Fruit fly (Drosophila melanogaster) whole organism, pupa: ENCODE results near the gene CG18480.

Experiments used
- CG10348 ChIP-seq: fragments of 200-800 bp; sonication (Bioruptor generic); IDR thresholded peaks from 2 replicates; pipeline ENCODE4 v1.3.6; 2022; ENCODE audit warnings: missing biosample characterization, missing genetic modification characterization
- CG12605 ChIP-seq: fragments of 200-800 bp; sonication (Bioruptor generic); IDR thresholded peaks from 2 replicates; pipeline ENCODE4 v1.3.6; 2022; ENCODE audit warnings: missing biosample characterization, missing genetic modification characterization
- CG13204 ChIP-seq: fragments of 200-800 bp; sonication (Bioruptor generic); optimal IDR thresholded peaks from 2 replicates; lab custom pipeline; 2018; ENCODE audit warnings: missing biosample characterization, mild to moderate bottlenecking, missing genetic modification characterization, moderate library complexity
- CG14655 ChIP-seq: fragments of 200-800 bp; sonication (Bioruptor generic); optimal IDR thresholded peaks from 3 replicates; lab custom pipeline; 2017; ENCODE audit warnings: mild to moderate bottlenecking, missing biosample characterization, missing genetic modification reagents, missing genetic modification characterization
- CG15710 ChIP-seq: fragments of 200-800 bp; sonication (Bioruptor generic); optimal IDR thresholded peaks from 2 replicates; lab custom pipeline; 2018; ENCODE audit warnings: missing biosample characterization, mild to moderate bottlenecking, missing genetic modification characterization, moderate library complexity
- CG17806 ChIP-seq: fragments of 200-800 bp; sonication (Bioruptor generic); optimal IDR thresholded peaks from 2 replicates; lab custom pipeline; 2018; ENCODE audit warnings: missing biosample characterization, mild to moderate bottlenecking, missing genetic modification characterization, moderate library complexity
- CG32121 ChIP-seq: fragments of 200-800 bp; sonication (Bioruptor generic); IDR thresholded peaks from 2 replicates; pipeline ENCODE4 v1.3.6; 2022; ENCODE audit warnings: missing biosample characterization, missing genetic modification characterization
- CG34367 ChIP-seq: fragments of 200-800 bp; sonication (Bioruptor generic); optimal IDR thresholded peaks from 2 replicates; lab custom pipeline; 2018; ENCODE audit warnings: missing biosample characterization, mild to moderate bottlenecking, missing genetic modification characterization
- CG4496 ChIP-seq: fragments of 200-800 bp; sonication (Bioruptor generic); IDR thresholded peaks from 3 replicates; pipeline ENCODE4 v1.3.6; 2022; ENCODE audit warnings: missing biosample characterization, missing genetic modification characterization
- CG8159 ChIP-seq: fragments of 200-800 bp; sonication (Bioruptor generic); optimal IDR thresholded peaks from 3 replicates; lab custom pipeline; 2018; ENCODE audit warnings: missing biosample characterization, mild to moderate bottlenecking, missing genetic modification characterization, moderate library complexity
- CG8301 ChIP-seq: fragments of 200-800 bp; sonication (Bioruptor generic); optimal IDR thresholded peaks from 2 replicates; lab custom pipeline; 2018; ENCODE audit warnings: missing biosample characterization, mild to moderate bottlenecking, missing genetic modification characterization
- CG9948 ChIP-seq: fragments of 200-800 bp; sonication (Bioruptor generic); optimal IDR thresholded peaks from 2 replicates; lab custom pipeline; 2018; ENCODE audit warnings: missing biosample characterization, mild to moderate bottlenecking, missing genetic modification characterization, moderate library complexity
- D1 ChIP-seq: fragments of 200-800 bp; sonication (Bioruptor generic); optimal IDR thresholded peaks from 2 replicates; lab custom pipeline; 2018; ENCODE audit warnings: missing biosample characterization, mild to moderate bottlenecking, missing genetic modification characterization, moderate library complexity
- EcR ChIP-seq: fragments of 200-800 bp; sonication (Bioruptor generic); optimal IDR thresholded peaks from 3 replicates; lab custom pipeline; 2019; ENCODE audit warnings: missing biosample characterization, missing genetic modification characterization, mild to moderate bottlenecking, moderate library complexity, missing genetic modification reagents
- Ets98B ChIP-seq: fragments of 200-800 bp; sonication (Bioruptor generic); IDR thresholded peaks from 2 replicates; pipeline ENCODE4 v1.3.6; 2022; ENCODE audit warnings: missing biosample characterization, missing genetic modification characterization
- Pif1A ChIP-seq: fragments of 200-800 bp; sonication (Bioruptor generic); optimal IDR thresholded peaks from 3 replicates; lab custom pipeline; 2016; ENCODE audit warnings: missing biosample characterization, missing genetic modification characterization
- Pif1B ChIP-seq: fragments of 200-800 bp; sonication (Bioruptor generic); optimal IDR thresholded peaks from 3 replicates; lab custom pipeline; 2016; ENCODE audit warnings: missing biosample characterization, missing genetic modification characterization
- Snoo ChIP-seq: fragments of 200-800 bp; sonication (Bioruptor generic); optimal IDR thresholded peaks from 3 replicates; lab custom pipeline; 2017; ENCODE audit warnings: missing biosample characterization, mild to moderate bottlenecking, missing genetic modification characterization, inconsistent platforms
- fd96Ca ChIP-seq: fragments of 200-800 bp; sonication (Bioruptor generic); IDR thresholded peaks from 3 replicates; pipeline ENCODE4 v1.3.6; 2022; ENCODE audit warnings: missing biosample characterization, missing genetic modification characterization
- gl ChIP-seq: fragments of 200-800 bp; sonication (Bioruptor generic); optimal IDR thresholded peaks from 2 replicates; lab custom pipeline; 2018; ENCODE audit warnings: missing biosample characterization, mild to moderate bottlenecking, missing genetic modification characterization
- rn ChIP-seq: fragments of 200-800 bp; sonication (Bioruptor generic); IDR thresholded peaks from 2 replicates; pipeline ENCODE4 v1.3.6; 2022; ENCODE audit warnings: missing biosample characterization, missing genetic modification characterization

Gene CG18480

DNA sequence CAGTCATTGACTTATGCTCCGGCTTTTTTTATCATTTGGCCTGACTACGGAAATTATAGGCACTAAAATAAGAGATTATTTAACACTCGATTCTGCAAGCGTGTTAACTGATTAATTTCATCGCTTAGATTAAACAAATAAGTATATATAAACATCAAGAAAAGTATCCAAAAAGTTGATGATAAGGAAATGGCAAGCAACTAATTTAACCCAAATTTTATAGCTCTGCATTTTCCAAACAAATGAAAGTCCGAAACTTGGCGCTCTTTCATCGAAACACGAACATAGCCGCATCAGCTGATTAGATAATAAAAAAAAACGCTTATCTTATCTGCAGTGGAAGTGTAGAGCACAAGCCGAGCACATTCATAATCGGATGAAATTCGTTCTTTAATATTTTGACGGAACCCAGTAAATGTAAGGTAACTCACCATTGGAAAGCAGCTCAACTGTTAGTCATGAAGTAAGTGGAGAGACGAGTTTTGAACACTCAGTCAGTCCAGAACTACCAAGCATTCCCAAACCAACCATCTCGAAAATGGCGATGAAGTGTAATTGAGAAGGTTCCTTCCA, at the start of gene CG18480:
TSS of gene CG18480 (plus strand) at position 407 of the 573 bp plus-strand sequence.
- TF ChIP-seq fd96Ca (GFP tag; lab: Robert Waterston, UW) (no peak), CG17806 (no peak), CG8301 (tag; lab: Kevin White, UChicago) (no peak), CG8159 (tag; lab: Kevin White, UChicago) (no peak), rn (GFP tag; lab: Robert Waterston, UW) (no peak), CG13204 (GFP tag; lab: Kevin White, UChicago) (no peak), CG10348 (GFP tag; lab: Robert Waterston, UW) (no peak), CG12605 (GFP tag; lab: Robert Waterston, UW) (no peak), CG15710 (tag; lab: Kevin White, UChicago) (no peak), Pif1A (GFP tag; lab: Kevin White, UChicago) (no peak), gl (tag; lab: Kevin White, UChicago) (no peak)
- TF ChIP-seq, all 21 proteins: peak for 0

DNA sequence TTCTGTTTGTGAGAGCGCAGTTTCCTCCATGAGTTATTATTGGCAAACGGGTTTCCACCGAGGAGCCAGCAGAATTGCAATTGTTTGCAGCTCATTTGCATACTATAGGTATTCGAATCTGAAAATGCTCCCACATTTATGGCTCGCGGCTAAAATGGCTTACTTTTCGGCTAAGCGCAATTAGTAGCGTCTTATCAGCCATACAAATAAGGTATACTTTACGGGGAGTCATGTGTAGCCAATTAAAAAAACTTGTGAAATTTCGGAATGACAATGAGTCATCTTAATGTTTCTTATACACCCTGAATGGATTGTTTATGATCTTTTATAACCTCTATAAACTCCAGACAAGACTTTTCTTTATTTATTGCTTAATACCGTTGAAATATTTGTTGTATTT, 20.7 kb upstream of the CG18480 start:
- TF ChIP-seq CG9948 (tag; lab: Kevin White, UChicago) = no peak
- no peak for TF ChIP-seq CG34367 (tag; lab: Kevin White, UChicago)
- TF ChIP-seq CG14655 (GFP tag; lab: Kevin White, UChicago) = no peak
- no peak for TF ChIP-seq CG15710 (tag; lab: Kevin White, UChicago)
- no peak for TF ChIP-seq gl (tag; lab: Kevin White, UChicago)
- TF ChIP-seq rn (GFP tag; lab: Robert Waterston, UW) = no peak
- TF ChIP-seq CG8301 (tag; lab: Kevin White, UChicago) = no peak
- TF ChIP-seq CG17806 = no peak
- TF ChIP-seq Pif1A (GFP tag; lab: Kevin White, UChicago) = no peak
- TF ChIP-seq CG8159 (tag; lab: Kevin White, UChicago) = no peak
- TF ChIP-seq EcR (GFP tag; lab: Kevin White, UChicago) = no peak
- TF ChIP-seq CG10348 (GFP tag; lab: Robert Waterston, UW) = no peak
- TF ChIP-seq D1 = no peak
- TF ChIP-seq CG12605 (GFP tag; lab: Robert Waterston, UW) = no peak
- no peak for TF ChIP-seq Ets98B (GFP tag; lab: Robert Waterston, UW)
- TF ChIP-seq CG13204 (GFP tag; lab: Kevin White, UChicago) = no peak
- TF ChIP-seq, all 21 proteins: peak for 0

dm6 chr2L:15611669-15612308, 18.0 kb upstream of the CG18480 start, which contains the start of gene CG15255:
Gene CG15255, minus strand, starts transcription at chr2L:15611719.
- no peak for TF ChIP-seq rn (GFP tag; lab: Robert Waterston, UW)
- TF ChIP-seq, all 21 proteins: peak for 0

- TF ChIP-seq CG9948 (tag; lab: Kevin White, UChicago) (no peak), EcR (GFP tag; lab: Kevin White, UChicago) (no peak), fd96Ca (GFP tag; lab: Robert Waterston, UW) (no peak), CG10348 (GFP tag; lab: Robert Waterston, UW) (no peak), Pif1B (GFP tag; lab: Kevin White, UChicago) (no peak), gl (tag; lab: Kevin White, UChicago) (no peak), CG15710 (tag; lab: Kevin White, UChicago) (no peak), rn (GFP tag; lab: Robert Waterston, UW) (no peak), CG8159 (tag; lab: Kevin White, UChicago) (no peak), CG17806 (no peak), CG4496 (GFP tag; lab: Robert Waterston, UW) (no peak), Snoo (tag; lab: Kevin White, UChicago) (no peak), CG14655 (GFP tag; lab: Kevin White, UChicago) (no peak), Ets98B (GFP tag; lab: Robert Waterston, UW) (no peak)
These were observed 16.4 kb upstream of the CG18480 start, which contains the start of gene Semp1 for dm6 chr2L:15613285-15613912. Gene Semp1, minus strand, starts transcription at chr2L:15613335.

DNA sequence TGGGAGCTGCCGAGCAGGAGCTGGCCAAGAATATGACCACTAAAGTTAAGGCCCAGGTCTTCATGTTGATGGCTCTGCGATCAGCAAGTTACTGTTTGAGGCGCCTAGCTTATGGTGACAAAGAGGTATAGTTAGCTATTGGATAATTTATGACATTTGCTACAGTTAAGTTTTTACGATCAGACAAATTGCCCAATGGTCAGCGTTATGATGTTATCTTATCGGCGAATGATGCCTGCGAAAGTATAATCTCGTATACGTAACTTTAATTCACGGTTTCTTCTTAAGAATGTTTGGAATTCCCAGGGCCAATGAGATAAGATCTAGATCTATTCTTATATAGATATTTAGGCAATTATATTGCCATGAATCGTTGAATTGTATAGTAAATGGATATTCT, 15.1 kb upstream of the CG18480 start, which contains the start of gene CG15254:
TSS of gene CG15254 (minus strand) at position 101 of the 400 bp plus-strand sequence.
- no peak for TF ChIP-seq gl (tag; lab: Kevin White, UChicago)
- no peak for TF ChIP-seq CG10348 (GFP tag; lab: Robert Waterston, UW)
- no peak for TF ChIP-seq CG12605 (GFP tag; lab: Robert Waterston, UW)
- TF ChIP-seq D1 = no peak
- no peak for TF ChIP-seq Snoo (tag; lab: Kevin White, UChicago)
- TF ChIP-seq CG13204 (GFP tag; lab: Kevin White, UChicago) = no peak
- TF ChIP-seq rn (GFP tag; lab: Robert Waterston, UW) = no peak
- no peak for TF ChIP-seq CG8301 (tag; lab: Kevin White, UChicago)
- TF ChIP-seq CG32121 (GFP tag; lab: Robert Waterston, UW) = no peak
- no peak for TF ChIP-seq CG15710 (tag; lab: Kevin White, UChicago)
- no peak for TF ChIP-seq Pif1B (GFP tag; lab: Kevin White, UChicago)
- no peak for TF ChIP-seq Pif1A (GFP tag; lab: Kevin White, UChicago)
- TF ChIP-seq CG4496 (GFP tag; lab: Robert Waterston, UW) = no peak
- no peak for TF ChIP-seq CG34367 (tag; lab: Kevin White, UChicago)
- TF ChIP-seq CG8159 (tag; lab: Kevin White, UChicago) = no peak
- TF ChIP-seq fd96Ca (GFP tag; lab: Robert Waterston, UW) = no peak
- no peak for TF ChIP-seq CG9948 (tag; lab: Kevin White, UChicago)
- no peak for TF ChIP-seq CG17806
- TF ChIP-seq Ets98B (GFP tag; lab: Robert Waterston, UW) = no peak
- no peak for TF ChIP-seq EcR (GFP tag; lab: Kevin White, UChicago)
